Fruit fly (Drosophila melanogaster) Kc167 (cell line): ENCODE results near the gene Drsl4.

Source experiments
- Sin3A ChIP-seq: fragments of >200 bp; optimal IDR thresholded peaks from 2 replicates; lab custom pipeline; 2018; ENCODE audit warnings: missing external identifiers
- psq ChIP-seq: fragments of >200 bp; optimal IDR thresholded peaks from 2 replicates; lab custom pipeline; 2017; ENCODE audit warnings: missing external identifiers
- ttk ChIP-seq: sonication (Bioruptor generic); optimal IDR thresholded peaks from 2 replicates; lab custom pipeline; 2017; ENCODE audit warnings: missing external identifiers

- TF ChIP-seq Sin3A (lab: Kevin White, UChicago) (no peak), psq (no peak), ttk (lab: Kevin White, UChicago) (no peak)
Measured at dm6 chr3L:3308676-3309613, 6.5 kb upstream of the Drsl4 start.
